Fruit fly (Drosophila melanogaster): ENCODE data around the gene Cyp4d8.

dm6 chr3L:7528380-7529080 lies 32.5 kb upstream of the Cyp4d8 start, which contains the start of gene lqf:
- TF ChIP-seq Dll (optimal IDR thresholded peaks at IDR 0.05), result no peak
- TF ChIP-seq psq (optimal IDR thresholded peaks at IDR 0.05), result no peak
- TF ChIP-seq EcR (GFP tag; optimal IDR thresholded peaks at IDR 0.05), result no peak
- TF ChIP-seq usp (GFP tag; optimal IDR thresholded peaks at IDR 0.05), result no peak
- TF ChIP-seq CG8478 (optimal IDR thresholded peaks at IDR 0.05), result no peak

All from whole organism.